Worm (Caenorhabditis elegans) whole organism, L4 larva: Measurements from ENCODE around the gene nspc-16.
"Not testable (repeated sequence)": the region's sequence is repeated elsewhere in the genome, so short reads cannot be mapped to it uniquely, and the experiment has no call there.

Experiments used
- R02D3.7 ChIP-seq: fragments of 150-350 bp; sonication (generic microtip); optimal IDR thresholded peaks from 3 replicates; lab custom pipeline; 2014; ENCODE audit warnings: missing biosample characterization, missing genetic modification characterization
- T20F7.1 ChIP-seq: fragments of 200-800 bp; sonication (Bioruptor generic); optimal IDR thresholded peaks from 2 replicates; lab custom pipeline; 2018; ENCODE audit warnings: mild to moderate bottlenecking, missing genetic modification characterization, missing compliant biosample characterization
- Y105C5A.15 ChIP-seq: fragments of 200-800 bp; sonication (Bioruptor generic); IDR thresholded peaks from 2 replicates; pipeline ENCODE4 v1.3.6; 2022; ENCODE audit warnings: missing genetic modification characterization, missing compliant biosample characterization
- Y5F2A.4 ChIP-seq: fragments of 200-800 bp; sonication (Bioruptor generic); optimal IDR thresholded peaks from 2 replicates; lab custom pipeline; 2018; ENCODE audit warnings: mild to moderate bottlenecking, missing genetic modification characterization, missing compliant biosample characterization
- Y75B8A.6 ChIP-seq: fragments of 200-800 bp; sonication (Bioruptor generic); IDR thresholded peaks from 2 replicates; pipeline ENCODE4 v1.3.6; 2022; ENCODE audit warnings: missing genetic modification reagents, missing genetic modification characterization, missing compliant biosample characterization
- aha-1 ChIP-seq: fragments of 150-350 bp; peaks from one replicate; lab custom pipeline; 2014; ENCODE audit warnings: missing biosample characterization, missing genetic modification characterization
- aly-2 ChIP-seq: sonication (generic microtip); optimal IDR thresholded peaks from 2 replicates; lab custom pipeline; 2018; ENCODE audit warnings: missing biosample characterization, missing genetic modification characterization
- ceh-44 ChIP-seq: fragments of 200-800 bp; sonication (Bioruptor generic); IDR thresholded peaks from 2 replicates; pipeline ENCODE4 v1.3.6; 2022; ENCODE audit warnings: missing genetic modification reagents, missing genetic modification characterization, missing compliant biosample characterization
- daf-16 ChIP-seq, 3 experiments: sonication (generic microtip); optimal IDR thresholded peaks; 2 replicates each; lab custom pipeline; 2016 to 2017; ENCODE audit warnings: missing genetic modification characterization in 3 of 3, missing genetic modification reagents in 3 of 3, mild to moderate bottlenecking in 2 of 3, missing compliant biosample characterization in 2 of 3, missing biosample characterization in 1 of 3, moderate library complexity in 1 of 3
- dmd-6 ChIP-seq: fragments of 200-800 bp; sonication (Bioruptor generic); IDR thresholded peaks from 2 replicates; pipeline ENCODE4 v1.3.6; 2022; ENCODE audit warnings: missing genetic modification reagents, missing genetic modification characterization, missing compliant biosample characterization
- dmd-8 ChIP-seq: fragments of 200-800 bp; sonication (Bioruptor generic); IDR thresholded peaks from 2 replicates; pipeline ENCODE4 v1.3.6; 2022; ENCODE audit warnings: missing genetic modification characterization, missing compliant biosample characterization
- dmd-9 ChIP-seq: fragments of 200-800 bp; sonication (Bioruptor generic); IDR thresholded peaks from 2 replicates; pipeline ENCODE4 v1.3.6; 2022; ENCODE audit warnings: missing genetic modification reagents, missing genetic modification characterization, missing compliant biosample characterization
- dve-1 ChIP-seq: sonication (generic microtip); optimal IDR thresholded peaks from 2 replicates; lab custom pipeline; 2017; ENCODE audit warnings: antibody characterized with exemption, mild to moderate bottlenecking, missing genetic modification characterization, missing compliant biosample characterization; ENCODE audit not compliant: insufficient read depth
- fos-1 ChIP-seq: fragments of 150-350 bp; optimal IDR thresholded peaks from 2 replicates; lab custom pipeline; 2014; ENCODE audit warnings: missing biosample characterization, missing genetic modification characterization
- hlh-11 ChIP-seq: fragments of 200-800 bp; sonication (Bioruptor generic); optimal IDR thresholded peaks from 2 replicates; lab custom pipeline; 2018; ENCODE audit warnings: mild to moderate bottlenecking, missing genetic modification characterization, missing compliant biosample characterization
- hlh-30 ChIP-seq: sonication (generic microtip); optimal IDR thresholded peaks from 2 replicates; lab custom pipeline; 2017; ENCODE audit warnings: antibody characterized with exemption, mild to moderate bottlenecking, missing genetic modification characterization, missing compliant biosample characterization; ENCODE audit not compliant: insufficient read depth
- hmg-1.1 ChIP-seq: fragments of 200-800 bp; sonication (Bioruptor generic); IDR thresholded peaks from 2 replicates; pipeline ENCODE4 v1.3.6; 2022; ENCODE audit warnings: missing genetic modification reagents, missing genetic modification characterization, missing compliant biosample characterization
- jun-1 ChIP-seq: fragments of 150-350 bp; optimal IDR thresholded peaks from 2 replicates; lab custom pipeline; 2014; ENCODE audit warnings: missing biosample characterization, missing genetic modification reagents, missing genetic modification characterization
- lim-7 ChIP-seq: fragments of 200-800 bp; sonication (Bioruptor generic); IDR thresholded peaks from 2 replicates; pipeline ENCODE4 v1.3.6; 2022; ENCODE audit warnings: missing genetic modification characterization, missing compliant biosample characterization
- lin-1 ChIP-seq: fragments of 200-800 bp; sonication (Bioruptor generic); IDR thresholded peaks from 2 replicates; pipeline ENCODE4 v1.3.6; 2022; ENCODE audit warnings: missing genetic modification reagents, missing genetic modification characterization, missing compliant biosample characterization
- mdl-1 ChIP-seq, 2 experiments: fragments of 150-350 bp in 1 of 2; sonication (generic microtip) in 1 of 2; optimal IDR thresholded peaks; 2 replicates each; lab custom pipeline; 2014 to 2017; ENCODE audit warnings: missing biosample characterization in 2 of 2, missing genetic modification characterization in 2 of 2
- mxl-2 ChIP-seq: fragments of 200-800 bp; sonication (Bioruptor generic); conservative IDR thresholded peaks from 2 replicates; pipeline ENCODE4 v1.3.6; 2022; ENCODE audit warnings: missing genetic modification reagents, missing genetic modification characterization, missing compliant biosample characterization
- mxl-3 ChIP-seq: fragments of 200-800 bp; sonication (Bioruptor generic); optimal IDR thresholded peaks from 2 replicates; lab custom pipeline; 2018; ENCODE audit warnings: mild to moderate bottlenecking, missing genetic modification characterization, missing compliant biosample characterization
- nhr-10 ChIP-seq: fragments of 150-350 bp; optimal IDR thresholded peaks from 2 replicates; lab custom pipeline; 2014; ENCODE audit warnings: missing biosample characterization, missing genetic modification characterization
- nhr-237 ChIP-seq: sonication (generic microtip); optimal IDR thresholded peaks from 2 replicates; lab custom pipeline; 2017; ENCODE audit warnings: missing biosample characterization, missing genetic modification characterization
- nhr-42 ChIP-seq: fragments of 200-800 bp; sonication (Bioruptor generic); IDR thresholded peaks from 2 replicates; pipeline ENCODE4 v1.3.6; 2022; ENCODE audit warnings: missing genetic modification characterization, missing compliant biosample characterization
- nhr-48 ChIP-seq: sonication (generic microtip); optimal IDR thresholded peaks from 2 replicates; lab custom pipeline; 2016; ENCODE audit warnings: mild to moderate bottlenecking, missing genetic modification characterization, missing compliant biosample characterization
- nhr-6 ChIP-seq: fragments of 150-350 bp; optimal IDR thresholded peaks from 2 replicates; lab custom pipeline; 2014; ENCODE audit warnings: missing biosample characterization, missing genetic modification characterization
- nhr-76 ChIP-seq: fragments of 150-350 bp; optimal IDR thresholded peaks from 2 replicates; lab custom pipeline; 2014; ENCODE audit warnings: missing biosample characterization, missing genetic modification characterization
- php-3 ChIP-seq: fragments of 200-800 bp; sonication (Bioruptor generic); IDR thresholded peaks from 2 replicates; pipeline ENCODE4 v1.3.6; 2022; ENCODE audit warnings: missing genetic modification reagents, missing genetic modification characterization, missing compliant biosample characterization
- rbr-2 ChIP-seq: sonication (generic microtip); optimal IDR thresholded peaks from 2 replicates; lab custom pipeline; 2016; ENCODE audit warnings: missing genotype, missing genetic modification characterization, missing compliant biosample characterization
- skn-1 ChIP-seq: fragments of 150-350 bp; optimal IDR thresholded peaks from 2 replicates; lab custom pipeline; 2014; ENCODE audit warnings: missing biosample characterization, missing genetic modification characterization
- snpc-1.2 ChIP-seq: fragments of 200-800 bp; sonication (Bioruptor generic); IDR thresholded peaks from 2 replicates; pipeline ENCODE4 v1.3.6; 2022; ENCODE audit warnings: missing genetic modification reagents, missing genetic modification characterization, missing compliant biosample characterization
- spr-3 ChIP-seq: fragments of 200-800 bp; sonication (Bioruptor generic); optimal IDR thresholded peaks from 2 replicates; lab custom pipeline; 2018; ENCODE audit warnings: mild to moderate bottlenecking, missing genetic modification characterization, missing compliant biosample characterization
- tra-1 ChIP-seq: fragments of 200-800 bp; sonication (Bioruptor generic); IDR thresholded peaks from 2 replicates; pipeline ENCODE4 v1.3.6; 2022; ENCODE audit warnings: missing genetic modification reagents, missing genetic modification characterization, missing compliant biosample characterization
- unc-62 ChIP-seq, 3 experiments: fragments of 150-350 bp in 1 of 3; sonication (generic microtip); optimal IDR thresholded peaks in 2 of 3; peaks in 1 of 3; 1 replicate in 1 of 3; 2 replicates in 2 of 3; lab custom pipeline; 2014 to 2017; ENCODE audit warnings: missing biosample characterization in 3 of 3, missing genetic modification characterization in 3 of 3, missing genetic modification reagents in 3 of 3, missing genotype in 1 of 3
- zip-2 ChIP-seq: fragments of 150-350 bp; optimal IDR thresholded peaks from 2 replicates; lab custom pipeline; 2014; ENCODE audit warnings: missing biosample characterization, missing genetic modification characterization

nspc-16 gene

ce11 chrX:14528399-14528798 is 5.0 kb downstream of the nspc-16 start, which contains the start of gene nspc-19:
Gene nspc-19, plus strand, starts transcription at chrX:14528699.
- TF ChIP-seq rbr-2 (tag; lab: Kevin White, UChicago); lin-1 (GFP tag; lab: Robert Waterston, UW); nhr-42 (GFP tag; lab: Robert Waterston, UW): not testable (repeated sequence)

- TF ChIP-seq mxl-2 (GFP tag; lab: Robert Waterston, UW) (no peak), nhr-76 (no peak), R02D3.7 (tag; lab: Kevin White, UChicago) (no peak), snpc-1.2 (GFP tag; lab: Robert Waterston, UW) (no peak), zip-2 (no peak), nhr-10 (no peak), tra-1 (no peak), nhr-6 (tag; lab: Kevin White, UChicago) (no peak), dmd-6 (GFP tag; lab: Robert Waterston, UW) (no peak), fos-1 (tag; lab: Kevin White, UChicago) (no peak), spr-3 (GFP tag; lab: Kevin White, UChicago) (no peak), daf-16 (GFP tag; optimal IDR thresholded peaks at IDR 0.05; lab: Kevin White, UChicago) (no peak), daf-16 (tag; optimal IDR thresholded peaks at IDR 0.05; lab: Kevin White, UChicago) (no peak), hmg-1.1 (GFP tag; lab: Robert Waterston, UW) (no peak), Y75B8A.6 (GFP tag; lab: Robert Waterston, UW) (no peak), mdl-1 (tag; optimal IDR thresholded peaks at IDR 0.05; lab: Kevin White, UChicago) (no peak), skn-1 (no peak), aha-1 (tag; lab: Kevin White, UChicago) (no peak)
These were observed 6.7 kb downstream of the nspc-16 start, which contains the start of gene nspc-20 for ce11 chrX:14530107-14530506. Gene nspc-20, minus strand, starts transcription at chrX:14530207.

ce11 chrX:14534117-14534516 is 10.7 kb downstream of the nspc-16 start, which contains the start of gene T24C2.5:
Gene T24C2.5, plus strand, starts transcription at chrX:14534417.
- TF ChIP-seq snpc-1.2 (GFP tag; lab: Robert Waterston, UW) (no peak), hlh-30 (tag; lab: Kevin White, UChicago) (peak; percentile 7)

- no peak for TF ChIP-seq Y75B8A.6 (GFP tag; lab: Robert Waterston, UW)
- no peak for TF ChIP-seq ceh-44 (GFP tag; lab: Robert Waterston, UW)
- peak; percentile 81 for TF ChIP-seq aha-1 (tag; lab: Kevin White, UChicago)
- TF ChIP-seq dmd-8 (GFP tag; lab: Robert Waterston, UW), result no peak
- no peak for TF ChIP-seq php-3 (GFP tag; lab: Robert Waterston, UW)
- TF ChIP-seq jun-1 (tag; lab: Kevin White, UChicago), result no peak
- no peak for TF ChIP-seq mxl-3 (GFP tag; lab: Kevin White, UChicago)
- no peak for TF ChIP-seq nhr-42 (GFP tag; lab: Robert Waterston, UW)
- no peak for TF ChIP-seq Y105C5A.15 (GFP tag; lab: Robert Waterston, UW)
- no peak for TF ChIP-seq nhr-48 (tag; lab: Kevin White, UChicago)
- TF ChIP-seq dve-1 (tag; lab: Kevin White, UChicago), result no peak
- TF ChIP-seq dmd-9 (GFP tag; lab: Robert Waterston, UW), result no peak
- TF ChIP-seq lim-7, result no peak
- TF ChIP-seq daf-16 (GFP tag; optimal IDR thresholded peaks at IDR 0.05; lab: Kevin White, UChicago), result no peak
- peak; percentile 63 for TF ChIP-seq daf-16 (tag; optimal IDR thresholded peaks at IDR 0.05; lab: Kevin White, UChicago)
- no peak for TF ChIP-seq tra-1
- TF ChIP-seq nhr-237 (tag; lab: Kevin White, UChicago), result no peak
- no peak for TF ChIP-seq aly-2 (tag; lab: Kevin White, UChicago)
- TF ChIP-seq, all 104 proteins: peak for 2
These were observed 11.2 kb downstream of the nspc-16 start for ce11 chrX:14534596-14534995.

ce11 chrX:14535913-14536312 is 12.5 kb downstream of the nspc-16 start:
- TF ChIP-seq unc-62 (GFP tag; optimal IDR thresholded peaks at IDR 0.05 in 1 of 2; lab: Kevin White, UChicago), result peak in 1 of 2 experiments; percentile 40
- no peak for TF ChIP-seq unc-62 (tag; optimal IDR thresholded peaks at IDR 0.05; lab: Kevin White, UChicago)
- TF ChIP-seq dmd-6 (GFP tag; lab: Robert Waterston, UW), result 0 out of 2 replicates have a peak, but pooled peaks have one; percentile 21
- TF ChIP-seq T20F7.1, result no peak
- no peak for TF ChIP-seq daf-16 (GFP tag; optimal IDR thresholded peaks at IDR 0.05; lab: Kevin White, UChicago)
- peak; percentile 39 for TF ChIP-seq daf-16 (tag; optimal IDR thresholded peaks at IDR 0.05; lab: Kevin White, UChicago)
- peak; percentile 28 for TF ChIP-seq hlh-11 (tag; lab: Kevin White, UChicago)
- TF ChIP-seq Y5F2A.4, result no peak
